Worm (Caenorhabditis elegans) whole organism, young adult: ENCODE measurements around the gene ZK673.4.

ENCODE experiments used
- F10E7.11 ChIP-seq: sonication (generic microtip); optimal IDR thresholded peaks from 2 replicates; lab custom pipeline; 2017; ENCODE audit warnings: mild to moderate bottlenecking, missing genetic modification characterization, moderate library complexity, missing compliant biosample characterization
- ama-1 ChIP-seq, 3 experiments: fragments of 150-350 bp in 1 of 3; sonication (generic microtip) in 2 of 3; optimal IDR thresholded peaks; 2 replicates each; lab custom pipeline; 2014 to 2018; ENCODE audit warnings: missing biosample characterization in 2 of 3, missing genetic modification characterization in 2 of 3, missing genetic modification reagents in 2 of 3
- egl-18 ChIP-seq: fragments of 200-800 bp; sonication (Bioruptor generic); IDR thresholded peaks from 2 replicates; pipeline ENCODE4 v1.3.6; 2022; ENCODE audit warnings: missing genetic modification reagents, missing genetic modification characterization, missing compliant biosample characterization
- let-526 ChIP-seq: fragments of 200-800 bp; sonication (Bioruptor generic); IDR thresholded peaks from 2 replicates; pipeline ENCODE4 v1.3.6; 2022; ENCODE audit warnings: missing genetic modification reagents, missing genetic modification characterization, missing compliant biosample characterization
- lin-35 ChIP-seq, 3 experiments: fragments of 150-350 bp in 2 of 3; sonication (generic microtip) in 1 of 3; optimal IDR thresholded peaks; 2 replicates each; lab custom pipeline; 2014 to 2018; ENCODE audit warnings: missing biosample characterization in 3 of 3, missing genetic modification characterization in 3 of 3, missing genetic modification reagents in 3 of 3
- madf-3 ChIP-seq: fragments of 200-800 bp; sonication (Bioruptor generic); IDR thresholded peaks from 2 replicates; pipeline ENCODE4 v1.3.6; 2022; ENCODE audit warnings: missing genetic modification reagents, missing genetic modification characterization, missing compliant biosample characterization
- madf-8 ChIP-seq: fragments of 200-800 bp; sonication (Bioruptor generic); conservative IDR thresholded peaks from 2 replicates; pipeline ENCODE4 v1.3.6; 2022; ENCODE audit warnings: missing genetic modification reagents, missing genetic modification characterization, missing compliant biosample characterization
- mes-4 ChIP-seq: sonication (generic microtip); optimal IDR thresholded peaks from 2 replicates; lab custom pipeline; 2016; ENCODE audit warnings: missing genotype, missing genetic modification characterization, missing compliant biosample characterization
- nfya-1 ChIP-seq: sonication (generic microtip); optimal IDR thresholded peaks from 2 replicates; lab custom pipeline; 2017; ENCODE audit warnings: antibody characterized with exemption, missing compliant biosample characterization, missing genetic modification characterization, borderline replicate concordance; ENCODE audit not compliant: insufficient read depth
- nhr-27 ChIP-seq: fragments of 200-800 bp; sonication (Bioruptor generic); optimal IDR thresholded peaks from 2 replicates; lab custom pipeline; 2018; ENCODE audit warnings: mild to moderate bottlenecking, missing genetic modification characterization, moderate library complexity, missing compliant biosample characterization
- pha-4 ChIP-seq: fragments of 150-350 bp; sonication (generic microtip); optimal IDR thresholded peaks from 2 replicates; lab custom pipeline; 2014; ENCODE audit warnings: missing biosample characterization, missing genetic modification reagents, missing genetic modification characterization
- sdz-38 ChIP-seq: sonication (generic microtip); optimal IDR thresholded peaks from 2 replicates; lab custom pipeline; 2016; ENCODE audit warnings: missing genotype, missing genetic modification characterization, missing compliant biosample characterization
- snpc-1.1 ChIP-seq: sonication (generic microtip); optimal IDR thresholded peaks from 2 replicates; lab custom pipeline; 2017; ENCODE audit warnings: missing genetic modification characterization, mild to moderate bottlenecking, missing compliant biosample characterization, antibody characterized with exemption, moderate library complexity, missing genotype, missing genetic modification reagents; ENCODE audit not compliant: insufficient read depth
- unc-130 ChIP-seq: sonication (generic microtip); optimal IDR thresholded peaks from 2 replicates; lab custom pipeline; 2016; ENCODE audit warnings: missing genetic modification reagents, missing genetic modification characterization, missing compliant biosample characterization

- TF ChIP-seq ama-1 (optimal IDR thresholded peaks at IDR 0.05; lab: Kevin White, UChicago) (no peak), ama-1 (GFP tag; optimal IDR thresholded peaks at IDR 0.05; lab: Kevin White, UChicago) (no peak), mes-4 (no peak), madf-8 (no peak), egl-18 (GFP tag; lab: Robert Waterston, UW) (no peak), snpc-1.1 (no peak), let-526 (no peak), nhr-27 (no peak), unc-130 (GFP tag; lab: Kevin White, UChicago) (no peak), F10E7.11 (tag; lab: Kevin White, UChicago) (no peak), lin-35 (GFP tag; optimal IDR thresholded peaks at IDR 0.05; lab: Kevin White, UChicago) (no peak), pha-4 (tag; lab: Kevin White, UChicago) (no peak), nfya-1 (tag; lab: Kevin White, UChicago) (no peak), sdz-38 (tag; lab: Kevin White, UChicago) (no peak), madf-3 (GFP tag; lab: Robert Waterston, UW) (no peak)
Measured at ce11 chrII:10443898-10444297, 8.8 kb upstream of the ZK673.4 start.
